Fruit fly (Drosophila melanogaster) whole organism, adult: ENCODE data around the gene Rox8.

Source experiments
- CG11617 ChIP-seq: fragments of 200-800 bp; sonication (Bioruptor generic); optimal IDR thresholded peaks from 2 replicates; lab custom pipeline; 2017; ENCODE audit warnings: mild to moderate bottlenecking, missing biosample characterization, missing genetic modification reagents, missing genetic modification characterization
- CG14711 ChIP-seq: fragments of 200-800 bp; sonication (Bioruptor generic); optimal IDR thresholded peaks from 2 replicates; lab custom pipeline; 2018; ENCODE audit warnings: missing biosample characterization, mild to moderate bottlenecking, missing genetic modification characterization, moderate library complexity
- CG1620 ChIP-seq: fragments of 200-800 bp; sonication (Bioruptor generic); optimal IDR thresholded peaks from 2 replicates; lab custom pipeline; 2016; ENCODE audit warnings: missing biosample characterization, missing genetic modification characterization
- CG33017 ChIP-seq: fragments of 200-800 bp; sonication (Bioruptor generic); optimal IDR thresholded peaks from 2 replicates; lab custom pipeline; 2018; ENCODE audit warnings: missing biosample characterization, mild to moderate bottlenecking, missing genetic modification characterization, moderate library complexity
- Clk ChIP-seq: fragments of 200-800 bp; sonication (Bioruptor generic); optimal IDR thresholded peaks from 2 replicates; lab custom pipeline; 2017; ENCODE audit warnings: missing biosample characterization, missing genetic modification characterization
- Hr96 ChIP-seq: fragments of 200-800 bp; sonication (Bioruptor generic); optimal IDR thresholded peaks from 2 replicates; lab custom pipeline; 2016; ENCODE audit warnings: missing biosample characterization, missing genetic modification characterization
- bab1 ChIP-seq: fragments of 200-800 bp; sonication (Bioruptor generic); optimal IDR thresholded peaks from 3 replicates; lab custom pipeline; 2019; ENCODE audit warnings: missing biosample characterization, mild to moderate bottlenecking, missing genetic modification characterization, moderate library complexity
- ovo ChIP-seq: fragments of 200-800 bp; sonication (Bioruptor generic); optimal IDR thresholded peaks from 2 replicates; lab custom pipeline; 2016; ENCODE audit warnings: missing biosample characterization, missing genetic modification characterization
- toe ChIP-seq: fragments of 200-800 bp; sonication (Bioruptor generic); optimal IDR thresholded peaks from 2 replicates; lab custom pipeline; 2016; ENCODE audit warnings: missing biosample characterization, missing genetic modification characterization

DNA sequence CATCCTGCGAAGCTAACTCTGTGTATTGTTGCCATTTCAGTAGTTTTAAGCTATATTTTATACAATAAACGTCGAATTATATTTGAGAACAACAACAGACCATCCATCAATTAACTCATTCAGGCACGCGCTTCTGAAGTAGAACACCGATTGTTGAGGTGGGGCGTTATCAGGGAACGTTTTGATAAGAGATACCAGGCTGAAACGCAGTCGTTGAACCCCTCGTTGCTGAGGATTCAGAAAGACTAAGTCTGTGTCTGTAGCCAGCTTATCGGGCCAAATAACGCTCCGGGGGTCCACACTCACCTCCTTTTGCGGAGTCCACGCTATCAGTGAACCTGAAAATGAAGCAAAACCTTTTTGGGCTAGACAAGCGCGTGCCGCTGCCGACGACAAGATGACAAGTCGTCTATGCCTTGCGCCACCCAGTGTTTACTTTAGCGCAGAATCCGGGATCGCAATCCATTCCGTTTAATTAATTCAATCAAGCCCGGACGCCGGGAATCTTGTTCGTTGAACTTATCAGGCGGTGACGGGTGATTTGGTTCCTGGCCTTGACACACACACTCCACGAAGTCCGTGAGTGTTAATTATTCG, 5.5 kb upstream of the Rox8 start:
- TF ChIP-seq CG11617 (GFP tag; lab: Kevin White, UChicago), result no peak
- no peak for TF ChIP-seq ovo
- TF ChIP-seq CG33017, result no peak
- TF ChIP-seq bab1, result no peak
- no peak for TF ChIP-seq CG14711 (tag; lab: Kevin White, UChicago)
- TF ChIP-seq Hr96, result no peak
- no peak for TF ChIP-seq Clk
- no peak for TF ChIP-seq CG1620 (GFP tag; lab: Kevin White, UChicago)
- TF ChIP-seq toe (GFP tag; lab: Kevin White, UChicago), result no peak
